Worm (Caenorhabditis elegans) whole organism, L4/young adult: ENCODE measurements around the gene srlf-1.

ENCODE experiments used
- W03F9.2 ChIP-seq: fragments of 150-350 bp; optimal IDR thresholded peaks from 2 replicates; lab custom pipeline; 2014; ENCODE audit warnings: missing biosample characterization, missing genetic modification characterization
- dao-5 ChIP-seq: sonication (generic microtip); optimal IDR thresholded peaks from 2 replicates; lab custom pipeline; 2016; ENCODE audit warnings: missing genotype, missing genetic modification characterization, moderate library complexity, missing compliant biosample characterization
- him-1 ChIP-seq: sonication (generic microtip); optimal IDR thresholded peaks from 2 replicates; lab custom pipeline; 2016; ENCODE audit warnings: missing genotype, missing genetic modification reagents, missing genetic modification characterization, missing compliant biosample characterization

- TF ChIP-seq him-1: no peak
- no peak for TF ChIP-seq W03F9.2 (tag; lab: Kevin White, UChicago)
- no peak for TF ChIP-seq dao-5 (tag; lab: Kevin White, UChicago)
These were observed 23.8 kb downstream of the srlf-1 start for ce11 chrII:7814215-7814614.
